Worm (Caenorhabditis elegans) whole organism, L3 larva: ENCODE measurements around the gene clec-262.
A peak's percentile ranks its signal among the peaks of the same experiment; 100 is the strongest.

Source experiments
- R02D3.7 ChIP-seq: fragments of 150-350 bp; optimal IDR thresholded peaks from 2 replicates; lab custom pipeline; 2014; ENCODE audit warnings: missing biosample characterization, missing genetic modification characterization
- ZK546.5 ChIP-seq: sonication (generic microtip); optimal IDR thresholded peaks from 2 replicates; lab custom pipeline; 2017; ENCODE audit warnings: missing biosample characterization, missing genetic modification characterization
- aly-2 ChIP-seq: fragments of 150-350 bp; optimal IDR thresholded peaks from 2 replicates; lab custom pipeline; 2014; ENCODE audit warnings: missing biosample characterization, missing genetic modification characterization
- ama-1 ChIP-seq: fragments of 150-350 bp; optimal IDR thresholded peaks from 2 replicates; lab custom pipeline; 2018
- ceh-16 ChIP-seq: sonication (generic microtip); optimal IDR thresholded peaks from 2 replicates; lab custom pipeline; 2017; ENCODE audit warnings: missing biosample characterization, missing genetic modification characterization
- ceh-28 ChIP-seq: fragments of 150-350 bp; optimal IDR thresholded peaks from 2 replicates; lab custom pipeline; 2014; ENCODE audit warnings: missing biosample characterization, missing genetic modification reagents, missing genetic modification characterization
- ceh-82 ChIP-seq: fragments of 150-350 bp; optimal IDR thresholded peaks from 2 replicates; lab custom pipeline; 2014; ENCODE audit warnings: missing biosample characterization, missing genetic modification characterization
- ceh-9 ChIP-seq: sonication (generic microtip); optimal IDR thresholded peaks from 2 replicates; lab custom pipeline; 2018; ENCODE audit warnings: missing biosample characterization, missing genetic modification characterization
- daf-12 ChIP-seq: fragments of 150-350 bp; optimal IDR thresholded peaks from 2 replicates; lab custom pipeline; 2014; ENCODE audit warnings: missing biosample characterization, missing genetic modification reagents, missing genetic modification characterization
- egl-27 ChIP-seq: sonication (generic microtip); optimal IDR thresholded peaks from 4 replicates; lab custom pipeline; 2017; ENCODE audit warnings: missing biosample characterization, missing genetic modification reagents, missing genetic modification characterization
- egl-5 ChIP-seq: fragments of 150-350 bp; optimal IDR thresholded peaks from 2 replicates; lab custom pipeline; 2017; ENCODE audit warnings: missing biosample characterization, missing genetic modification reagents, missing genetic modification characterization, inconsistent platforms
- elt-1 ChIP-seq: fragments of 150-350 bp; optimal IDR thresholded peaks from 2 replicates; lab custom pipeline; 2014; ENCODE audit warnings: missing biosample characterization, missing genetic modification characterization
- elt-3 ChIP-seq, 3 experiments: fragments of 150-350 bp in 1 of 3; sonication (generic microtip) in 2 of 3; optimal IDR thresholded peaks; 2 replicates in 2 of 3; 4 replicates in 1 of 3; lab custom pipeline; 2014 to 2017; ENCODE audit warnings: missing biosample characterization in 3 of 3, missing genetic modification characterization in 3 of 3
- eor-1 ChIP-seq, 2 experiments: fragments of 150-350 bp; optimal IDR thresholded peaks; 2 replicates each; lab custom pipeline; 2014 to 2018; ENCODE audit warnings: missing biosample characterization in 2 of 2, missing genetic modification characterization in 2 of 2
- fkh-10 ChIP-seq: sonication (generic microtip); optimal IDR thresholded peaks from 2 replicates; lab custom pipeline; 2017; ENCODE audit warnings: missing biosample characterization, missing genetic modification reagents, missing genetic modification characterization
- fkh-2 ChIP-seq: fragments of 150-350 bp; optimal IDR thresholded peaks from 2 replicates; lab custom pipeline; 2014; ENCODE audit warnings: missing biosample characterization, missing genetic modification reagents, missing genetic modification characterization
- fos-1 ChIP-seq: fragments of 150-350 bp; optimal IDR thresholded peaks from 2 replicates; lab custom pipeline; 2014; ENCODE audit warnings: missing biosample characterization, missing genetic modification characterization
- hmg-11 ChIP-seq: sonication (generic microtip); optimal IDR thresholded peaks from 2 replicates; lab custom pipeline; 2016; ENCODE audit warnings: missing genetic modification characterization, missing compliant biosample characterization
- lin-15B ChIP-seq: fragments of 150-350 bp; optimal IDR thresholded peaks from 2 replicates; lab custom pipeline; 2014; ENCODE audit warnings: missing biosample characterization, missing genetic modification characterization
- lin-39 ChIP-seq: fragments of 150-350 bp; optimal IDR thresholded peaks from 2 replicates; lab custom pipeline; 2018; ENCODE audit warnings: missing biosample characterization, missing genetic modification reagents, missing genetic modification characterization
- mml-1 ChIP-seq: fragments of 150-350 bp; sonication (generic microtip); optimal IDR thresholded peaks from 3 replicates; lab custom pipeline; 2014; ENCODE audit warnings: missing biosample characterization, missing genetic modification characterization
- nfya-1 ChIP-seq: sonication (generic microtip); optimal IDR thresholded peaks from 2 replicates; lab custom pipeline; 2017; ENCODE audit warnings: missing genetic modification characterization, mild to moderate bottlenecking, missing compliant biosample characterization, antibody characterized with exemption, moderate library complexity; ENCODE audit not compliant: insufficient read depth
- nhr-11 ChIP-seq: fragments of 150-350 bp; optimal IDR thresholded peaks from 2 replicates; lab custom pipeline; 2014; ENCODE audit warnings: missing biosample characterization, missing genetic modification characterization
- nhr-12 ChIP-seq: fragments of 150-350 bp; optimal IDR thresholded peaks from 2 replicates; lab custom pipeline; 2014; ENCODE audit warnings: missing biosample characterization, missing genetic modification characterization
- nhr-23 ChIP-seq: fragments of 150-350 bp; optimal IDR thresholded peaks from 2 replicates; lab custom pipeline; 2014; ENCODE audit warnings: missing biosample characterization, missing genetic modification reagents, missing genetic modification characterization
- nhr-237 ChIP-seq: fragments of 150-350 bp; optimal IDR thresholded peaks from 2 replicates; lab custom pipeline; 2014; ENCODE audit warnings: missing biosample characterization, missing genetic modification characterization
- nhr-28 ChIP-seq: fragments of 150-350 bp; optimal IDR thresholded peaks from 2 replicates; lab custom pipeline; 2014; ENCODE audit warnings: missing biosample characterization, missing genetic modification characterization
- nhr-67 ChIP-seq: fragments of 150-350 bp; optimal IDR thresholded peaks from 2 replicates; lab custom pipeline; 2014; ENCODE audit warnings: missing biosample characterization, missing genetic modification characterization
- nhr-76 ChIP-seq: fragments of 150-350 bp; sonication (generic microtip); optimal IDR thresholded peaks from 5 replicates; lab custom pipeline; 2014; ENCODE audit warnings: missing biosample characterization, missing genetic modification characterization
- nhr-77 ChIP-seq: fragments of 150-350 bp; optimal IDR thresholded peaks from 2 replicates; lab custom pipeline; 2014; ENCODE audit warnings: missing biosample characterization, missing genetic modification characterization
- pha-4 ChIP-seq: fragments of 150-350 bp; optimal IDR thresholded peaks from 2 replicates; lab custom pipeline; 2014; ENCODE audit warnings: missing biosample characterization, missing genetic modification reagents, missing genetic modification characterization
- pqm-1 ChIP-seq: fragments of 150-350 bp; optimal IDR thresholded peaks from 2 replicates; lab custom pipeline; 2017; ENCODE audit warnings: missing biosample characterization, missing genetic modification characterization, inconsistent platforms
- sea-2 ChIP-seq: fragments of 150-350 bp; sonication (generic microtip); optimal IDR thresholded peaks from 4 replicates; lab custom pipeline; 2014; ENCODE audit warnings: missing biosample characterization, missing genetic modification reagents, missing genetic modification characterization
- skn-1 ChIP-seq: fragments of 150-350 bp; optimal IDR thresholded peaks from 2 replicates; lab custom pipeline; 2014; ENCODE audit warnings: missing biosample characterization, missing genetic modification characterization
- snpc-4 ChIP-seq: fragments of 150-350 bp; optimal IDR thresholded peaks from 2 replicates; lab custom pipeline; 2014; ENCODE audit warnings: missing biosample characterization, missing genetic modification characterization
- tbx-2 ChIP-seq: sonication (generic microtip); optimal IDR thresholded peaks from 2 replicates; lab custom pipeline; 2016; ENCODE audit warnings: mild to moderate bottlenecking, missing genetic modification characterization, missing compliant biosample characterization
- unc-39 ChIP-seq: sonication (generic microtip); optimal IDR thresholded peaks from 4 replicates; lab custom pipeline; 2017; ENCODE audit warnings: missing biosample characterization, missing genetic modification characterization
- unc-62 ChIP-seq: fragments of 150-350 bp; sonication (generic microtip); optimal IDR thresholded peaks from 4 replicates; lab custom pipeline; 2014; ENCODE audit warnings: missing biosample characterization, missing genetic modification reagents, missing genetic modification characterization
- zag-1 ChIP-seq: fragments of 150-350 bp; optimal IDR thresholded peaks from 2 replicates; lab custom pipeline; 2014; ENCODE audit warnings: missing biosample characterization, missing genetic modification characterization
- ztf-11 ChIP-seq: fragments of 150-350 bp; optimal IDR thresholded peaks from 2 replicates; lab custom pipeline; 2014; ENCODE audit warnings: missing biosample characterization, missing genetic modification characterization

The clec-262 gene

DNA sequence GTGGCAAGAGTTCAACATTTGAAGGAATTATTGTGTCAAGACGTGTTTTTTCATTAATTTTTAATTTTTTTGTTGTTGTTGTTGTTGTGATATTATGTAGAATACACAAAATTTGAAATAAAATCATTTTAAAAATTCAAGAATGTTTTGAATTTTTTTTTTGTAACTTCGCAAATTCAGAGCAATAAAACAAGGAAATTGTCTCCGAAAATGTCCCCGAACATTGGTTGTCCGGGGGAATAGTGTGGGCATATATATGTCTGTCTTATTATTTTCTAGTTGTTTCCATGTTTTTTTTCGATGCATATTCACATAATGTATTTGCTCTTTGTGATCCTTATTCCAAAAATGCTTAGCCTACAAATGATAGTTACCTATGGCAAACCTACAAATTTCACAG lies at the start of gene clec-262:
clec-262 (plus strand) TSS at position 301 of the 400 bp plus-strand sequence.
- no peak for TF ChIP-seq R02D3.7
- no peak for TF ChIP-seq lin-39 (tag; lab: Kevin White, UChicago)
- TF ChIP-seq elt-1 (tag; lab: Kevin White, UChicago): no peak
- TF ChIP-seq nhr-237 (tag; lab: Kevin White, UChicago): no peak
- TF ChIP-seq ceh-82: no peak
- no peak for TF ChIP-seq zag-1 (tag; lab: Kevin White, UChicago)
- no peak for TF ChIP-seq unc-39 (tag; lab: Kevin White, UChicago)
- no peak for TF ChIP-seq nfya-1 (tag; lab: Kevin White, UChicago)
- no peak for TF ChIP-seq unc-62

DNA sequence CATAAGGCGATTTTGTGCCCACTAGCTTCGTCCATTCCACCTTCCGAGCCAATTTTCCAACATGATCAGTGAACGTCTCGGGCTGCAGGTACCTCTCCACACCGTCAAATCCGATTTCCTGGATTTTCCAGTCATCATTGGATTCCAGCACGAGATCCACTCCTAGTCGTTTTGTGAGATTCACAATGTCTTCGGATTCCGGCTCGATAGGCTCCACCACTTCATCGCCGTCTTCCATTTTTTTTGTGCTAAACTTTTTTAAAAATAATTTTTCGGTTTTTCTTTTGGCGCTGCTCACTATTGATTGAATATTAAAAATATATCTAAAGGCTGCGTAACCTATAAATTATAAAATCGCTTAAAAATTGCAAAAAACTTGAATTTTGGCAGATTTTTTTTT lies 44.6 kb upstream of the clec-262 start, which contains the start of gene mdt-17:
mdt-17 (minus strand) TSS at position 256 of the 400 bp plus-strand sequence.
- TF ChIP-seq fos-1 (tag; lab: Kevin White, UChicago) (no peak), hmg-11 (tag; lab: Kevin White, UChicago) (no peak), fkh-2 (no peak), egl-27 (no peak), aly-2 (tag; lab: Kevin White, UChicago) (no peak), elt-3 (tag; optimal IDR thresholded peaks at IDR 0.05; lab: Kevin White, UChicago) (no peak), nhr-11 (tag; lab: Kevin White, UChicago) (no peak), sea-2 (no peak), ceh-16 (tag; lab: Kevin White, UChicago) (no peak), pqm-1 (tag; lab: Kevin White, UChicago) (no peak), nhr-77 (tag; lab: Kevin White, UChicago) (no peak)

ce11 chrV:20269661-20270137 lies 41.9 kb upstream of the clec-262 start, which contains the start of the genes prmt-1 and cdkr-3:
Gene prmt-1 (minus strand): TSS chrV:20269711.
Gene cdkr-3 (plus strand): TSS chrV:20270107.
- no peak for TF ChIP-seq nhr-12 (tag; lab: Kevin White, UChicago)
- TF ChIP-seq hmg-11 (tag; lab: Kevin White, UChicago): no peak
- TF ChIP-seq ceh-28: no peak
- TF ChIP-seq egl-27: no peak
- TF ChIP-seq elt-1 (tag; lab: Kevin White, UChicago): no peak
- TF ChIP-seq ceh-9 (tag; lab: Kevin White, UChicago): no peak
- no peak for TF ChIP-seq unc-62
- peak; percentile 29 for TF ChIP-seq egl-5 (tag; lab: Kevin White, UChicago)
- no peak for TF ChIP-seq ceh-16 (tag; lab: Kevin White, UChicago)
- no peak for TF ChIP-seq ceh-82
- peak; percentile 87 for TF ChIP-seq R02D3.7
- TF ChIP-seq elt-3 (tag; optimal IDR thresholded peaks at IDR 0.05; lab: Kevin White, UChicago): no peak
- no peak for TF ChIP-seq fkh-2
- peak; percentile 75 for TF ChIP-seq pha-4 (tag; lab: Kevin White, UChicago)
- TF ChIP-seq tbx-2 (tag; lab: Kevin White, UChicago): no peak
- TF ChIP-seq fos-1 (tag; lab: Kevin White, UChicago): no peak
- peak; percentile 77 for TF ChIP-seq lin-15B
- TF ChIP-seq lin-39 (tag; lab: Kevin White, UChicago): peak; percentile 53
- no peak for TF ChIP-seq eor-1 (tag; optimal IDR thresholded peaks at IDR 0.05; lab: Kevin White, UChicago)
- no peak for TF ChIP-seq daf-12 (tag; lab: Kevin White, UChicago)
- peak; percentile 12 for TF ChIP-seq pqm-1 (tag; lab: Kevin White, UChicago)
- TF ChIP-seq mml-1: no peak
- TF ChIP-seq ama-1: no peak
- TF ChIP-seq snpc-4 (tag; lab: Kevin White, UChicago): peak; percentile 15
- peak; percentile 18 for TF ChIP-seq nhr-23 (tag; lab: Kevin White, UChicago)
- no peak for TF ChIP-seq nhr-76 (tag; lab: Kevin White, UChicago)
- no peak for TF ChIP-seq skn-1 (tag; lab: Kevin White, UChicago)
- no peak for TF ChIP-seq ZK546.5 (tag; lab: Kevin White, UChicago)
- TF ChIP-seq nhr-67 (tag; lab: Kevin White, UChicago): no peak
- TF ChIP-seq aly-2 (tag; lab: Kevin White, UChicago): no peak
- no peak for TF ChIP-seq unc-39 (tag; lab: Kevin White, UChicago)
- no peak for TF ChIP-seq nhr-28 (tag; lab: Kevin White, UChicago)
- TF ChIP-seq nfya-1 (tag; lab: Kevin White, UChicago): peak; percentile 65
- TF ChIP-seq nhr-11 (tag; lab: Kevin White, UChicago): no peak
- TF ChIP-seq nhr-237 (tag; lab: Kevin White, UChicago): no peak
- no peak for TF ChIP-seq zag-1 (tag; lab: Kevin White, UChicago)
- peak; percentile 7 for TF ChIP-seq fkh-10
- no peak for TF ChIP-seq ztf-11
- TF ChIP-seq sea-2: no peak
- TF ChIP-seq, all 47 proteins: peak for 10
